Fruit fly (Drosophila melanogaster) whole organism, embryonic: ENCODE data around the gene RpS28b.
A peak's percentile ranks its signal among the peaks of the same experiment; 100 is the strongest.

Experiments
- Blimp-1 ChIP-seq: fragments of 200-800 bp; sonication (Bioruptor generic); optimal IDR thresholded peaks from 3 replicates; lab custom pipeline; 2018; ENCODE audit warnings: missing biosample characterization, missing genetic modification characterization, mild to moderate bottlenecking, moderate library complexity, missing genetic modification reagents
- CG10147 ChIP-seq: fragments of 200-800 bp; sonication (Bioruptor generic); optimal IDR thresholded peaks from 2 replicates; lab custom pipeline; 2019; ENCODE audit warnings: missing biosample characterization, mild to moderate bottlenecking, missing genetic modification characterization, moderate library complexity
- CG12236 ChIP-seq: fragments of 200-800 bp; sonication (Bioruptor generic); optimal IDR thresholded peaks from 2 replicates; lab custom pipeline; 2016; ENCODE audit warnings: missing biosample characterization, missing genetic modification characterization
- CG12299 ChIP-seq: fragments of 200-800 bp; sonication (Bioruptor generic); optimal IDR thresholded peaks from 2 replicates; lab custom pipeline; 2018; ENCODE audit warnings: missing biosample characterization, mild to moderate bottlenecking, missing genetic modification characterization
- CG13424 ChIP-seq: fragments of 200-800 bp; sonication (Bioruptor generic); optimal IDR thresholded peaks from 2 replicates; lab custom pipeline; 2019; ENCODE audit warnings: missing biosample characterization, mild to moderate bottlenecking, missing genetic modification characterization, moderate library complexity
- CG14014 ChIP-seq: fragments of 200-800 bp; sonication (Bioruptor generic); IDR thresholded peaks from 2 replicates; pipeline ENCODE4 v1.3.6; 2022; ENCODE audit warnings: missing biosample characterization, missing genetic modification characterization
- CG15073 ChIP-seq: fragments of 200-800 bp; sonication (Bioruptor generic); optimal IDR thresholded peaks from 2 replicates; lab custom pipeline; 2016; ENCODE audit warnings: missing biosample characterization, missing genetic modification characterization
- CG15696 ChIP-seq: fragments of 200-800 bp; sonication (Bioruptor generic); optimal IDR thresholded peaks from 2 replicates; lab custom pipeline; 2019; ENCODE audit warnings: missing biosample characterization, mild to moderate bottlenecking, missing genetic modification characterization, moderate library complexity
- CG17359 ChIP-seq: fragments of 200-800 bp; sonication (Bioruptor generic); optimal IDR thresholded peaks from 3 replicates; lab custom pipeline; 2018; ENCODE audit warnings: missing biosample characterization, mild to moderate bottlenecking, missing genetic modification characterization, moderate library complexity
- CG18619 ChIP-seq: fragments of 200-800 bp; sonication (Bioruptor generic); optimal IDR thresholded peaks from 3 replicates; lab custom pipeline; 2017; ENCODE audit warnings: missing biosample characterization, mild to moderate bottlenecking, missing genetic modification characterization
- CG34224 ChIP-seq: fragments of 200-800 bp; sonication (Bioruptor generic); IDR thresholded peaks from 3 replicates; pipeline ENCODE4 v1.3.6; 2022; ENCODE audit warnings: missing biosample characterization, missing genetic modification characterization; ENCODE audit not compliant: partially characterized antibody
- CG3726 ChIP-seq: fragments of 200-800 bp; sonication (Bioruptor generic); IDR thresholded peaks from 3 replicates; pipeline ENCODE4, ENCODE4 v1.3.6; 2022; ENCODE audit warnings: missing biosample characterization, missing genetic modification characterization
- CG3847 ChIP-seq: fragments of 200-800 bp; sonication (Bioruptor generic); IDR thresholded peaks from 2 replicates; pipeline ENCODE4 v1.3.6; 2022; ENCODE audit warnings: missing biosample characterization, missing genetic modification characterization
- CG4424 ChIP-seq: fragments of 200-800 bp; sonication (Bioruptor generic); optimal IDR thresholded peaks from 3 replicates; lab custom pipeline; 2016; ENCODE audit warnings: missing biosample characterization, missing genetic modification characterization
- CG5180 ChIP-seq: fragments of 200-800 bp; sonication (Bioruptor generic); optimal IDR thresholded peaks from 3 replicates; lab custom pipeline; 2017; ENCODE audit warnings: missing biosample characterization, missing genetic modification characterization, mild to moderate bottlenecking, moderate library complexity, missing genetic modification reagents
- CG6813 ChIP-seq: fragments of 200-800 bp; sonication (Bioruptor generic); optimal IDR thresholded peaks from 2 replicates; lab custom pipeline; 2017; ENCODE audit warnings: missing biosample characterization, missing genetic modification characterization, mild to moderate bottlenecking, moderate library complexity, missing genetic modification reagents
- CG7271 ChIP-seq: fragments of 200-800 bp; sonication (Bioruptor generic); optimal IDR thresholded peaks from 2 replicates; lab custom pipeline; 2018; ENCODE audit warnings: missing biosample characterization, mild to moderate bottlenecking, missing genetic modification characterization, moderate library complexity
- CG7556 ChIP-seq: fragments of 200-800 bp; sonication (Bioruptor generic); optimal IDR thresholded peaks from 2 replicates; lab custom pipeline; 2017; ENCODE audit warnings: missing biosample characterization, mild to moderate bottlenecking, missing genetic modification characterization
- CG7839 ChIP-seq: fragments of 200-800 bp; sonication (Bioruptor generic); optimal IDR thresholded peaks from 3 replicates; lab custom pipeline; 2018; ENCODE audit warnings: missing biosample characterization, mild to moderate bottlenecking, missing genetic modification characterization, moderate library complexity
- CTCF ChIP-seq: fragments of 200-800 bp; sonication (Bioruptor generic); optimal IDR thresholded peaks from 2 replicates; lab custom pipeline; 2017; ENCODE audit warnings: missing biosample characterization, mild to moderate bottlenecking, missing genetic modification characterization, moderate library complexity
- Dip3 ChIP-seq: fragments of 200-800 bp; sonication (Bioruptor generic); optimal IDR thresholded peaks from 3 replicates; lab custom pipeline; 2016; ENCODE audit warnings: missing biosample characterization, missing genetic modification characterization
- Dp ChIP-seq: fragments of 200-800 bp; sonication (Bioruptor generic); optimal IDR thresholded peaks from 2 replicates; lab custom pipeline; 2018; ENCODE audit warnings: missing biosample characterization, mild to moderate bottlenecking, missing genetic modification characterization, moderate library complexity
- Hr51 ChIP-seq, 2 experiments: fragments of 200-800 bp; sonication (Bioruptor generic); optimal IDR thresholded peaks; 2 replicates in 1 of 2; 3 replicates in 1 of 2; lab custom pipeline; 2016 to 2018; ENCODE audit warnings: missing biosample characterization in 2 of 2, missing genetic modification characterization in 2 of 2, mild to moderate bottlenecking in 1 of 2, moderate library complexity in 1 of 2
- Hsf ChIP-seq: fragments of 200-800 bp; sonication (Bioruptor generic); optimal IDR thresholded peaks from 3 replicates; lab custom pipeline; 2016; ENCODE audit warnings: missing biosample characterization, missing genetic modification characterization
- Meics ChIP-seq: fragments of 200-800 bp; sonication (Bioruptor generic); optimal IDR thresholded peaks from 2 replicates; lab custom pipeline; 2017; ENCODE audit warnings: missing biosample characterization, mild to moderate bottlenecking, missing genetic modification characterization
- Myb ChIP-seq: fragments of 200-800 bp; sonication (Bioruptor generic); optimal IDR thresholded peaks from 2 replicates; lab custom pipeline; 2016; ENCODE audit warnings: missing biosample characterization, missing genetic modification characterization
- Nf-YA ChIP-seq: fragments of 200-800 bp; sonication (Bioruptor generic); IDR thresholded peaks from 2 replicates; pipeline ENCODE4 v1.3.6; 2022; ENCODE audit warnings: missing biosample characterization, missing genetic modification characterization
- Sin3A ChIP-seq: fragments of >200 bp; optimal IDR thresholded peaks from 2 replicates; lab custom pipeline; 2018
- TFAM ChIP-seq: fragments of 200-800 bp; sonication (Bioruptor generic); optimal IDR thresholded peaks from 2 replicates; lab custom pipeline; 2017; ENCODE audit warnings: missing biosample characterization, missing genetic modification characterization, inconsistent platforms
- Usf ChIP-seq: fragments of 200-800 bp; sonication (Bioruptor generic); optimal IDR thresholded peaks from 2 replicates; lab custom pipeline; 2017; ENCODE audit warnings: missing genotype, missing biosample characterization, missing genetic modification characterization
- ac ChIP-seq: fragments of 200-800 bp; sonication (Bioruptor generic); optimal IDR thresholded peaks from 3 replicates; lab custom pipeline; 2017; ENCODE audit warnings: missing biosample characterization, mild to moderate bottlenecking, missing genetic modification characterization
- aop ChIP-seq: fragments of 200-800 bp; sonication (Bioruptor generic); IDR thresholded peaks from 2 replicates; pipeline ENCODE4 v1.3.6; 2022; ENCODE audit warnings: missing biosample characterization, missing genetic modification characterization
- corto ChIP-seq: fragments of 200-800 bp; sonication (Bioruptor generic); optimal IDR thresholded peaks from 2 replicates; lab custom pipeline; 2016; ENCODE audit warnings: missing biosample characterization, mild to moderate bottlenecking, missing genetic modification characterization, moderate library complexity
- dmrt99B ChIP-seq: fragments of 200-800 bp; sonication (Bioruptor generic); optimal IDR thresholded peaks from 2 replicates; lab custom pipeline; 2018; ENCODE audit warnings: missing biosample characterization, mild to moderate bottlenecking, missing genetic modification characterization, moderate library complexity
- emc ChIP-seq: fragments of 200-800 bp; sonication (Bioruptor generic); optimal IDR thresholded peaks from 2 replicates; lab custom pipeline; 2016; ENCODE audit warnings: missing biosample characterization, missing genetic modification characterization
- fd64A ChIP-seq: fragments of 200-800 bp; sonication (Bioruptor generic); optimal IDR thresholded peaks from 3 replicates; lab custom pipeline; 2018; ENCODE audit warnings: missing biosample characterization, mild to moderate bottlenecking, missing genetic modification characterization
- fru ChIP-seq: fragments of >200 bp; optimal IDR thresholded peaks from 2 replicates; lab custom pipeline; 2017
- gfzf ChIP-seq: fragments of 200-800 bp; sonication (Bioruptor generic); optimal IDR thresholded peaks from 2 replicates; lab custom pipeline; 2016; ENCODE audit warnings: missing biosample characterization, mild to moderate bottlenecking, missing genetic modification characterization, moderate library complexity
- grn ChIP-seq: fragments of 200-800 bp; sonication (Bioruptor generic); optimal IDR thresholded peaks from 3 replicates; lab custom pipeline; 2017; ENCODE audit warnings: missing biosample characterization, missing genetic modification characterization
- ind ChIP-seq: fragments of 200-800 bp; sonication (Bioruptor generic); optimal IDR thresholded peaks from 3 replicates; lab custom pipeline; 2016; ENCODE audit warnings: missing biosample characterization, missing genetic modification characterization
- kay ChIP-seq: fragments of 200-800 bp; sonication (Bioruptor generic); optimal IDR thresholded peaks from 2 replicates; lab custom pipeline; 2016; ENCODE audit warnings: missing biosample characterization, missing genetic modification characterization
- ken ChIP-seq: fragments of 200-800 bp; sonication (Bioruptor generic); IDR thresholded peaks from 3 replicates; pipeline ENCODE4 v1.3.6; 2022; ENCODE audit warnings: missing biosample characterization, missing genetic modification characterization
- kni ChIP-seq: fragments of 200-800 bp; sonication (Bioruptor generic); optimal IDR thresholded peaks from 3 replicates; lab custom pipeline; 2017; ENCODE audit warnings: mild to moderate bottlenecking, missing biosample characterization, missing genetic modification reagents, missing genetic modification characterization
- nerfin-1 ChIP-seq: fragments of 200-800 bp; sonication (Bioruptor generic); optimal IDR thresholded peaks from 3 replicates; lab custom pipeline; 2019; ENCODE audit warnings: missing biosample characterization, mild to moderate bottlenecking, missing genetic modification characterization, moderate library complexity
- nmo ChIP-seq: fragments of 200-800 bp; sonication (Bioruptor generic); optimal IDR thresholded peaks from 2 replicates; lab custom pipeline; 2018; ENCODE audit warnings: missing biosample characterization, mild to moderate bottlenecking, missing genetic modification characterization, moderate library complexity
- phol ChIP-seq: fragments of 200-800 bp; sonication (Bioruptor generic); optimal IDR thresholded peaks from 3 replicates; lab custom pipeline; 2018; ENCODE audit warnings: missing biosample characterization, mild to moderate bottlenecking, missing genetic modification characterization, moderate library complexity
- prd ChIP-seq, 3 experiments: fragments of >200 bp in 2 of 3; fragments of 200-800 bp in 1 of 3; sonication (Bioruptor generic) in 1 of 3; optimal IDR thresholded peaks in 2 of 3; IDR thresholded peaks in 1 of 3; 2 replicates in 2 of 3; 3 replicates in 1 of 3; pipeline versions ENCODE4 v1.3.6 to Lab custom; 2017 to 2022; ENCODE audit warnings: missing biosample characterization in 1 of 3, missing genetic modification characterization in 1 of 3
- salm ChIP-seq: fragments of 200-800 bp; sonication (Bioruptor generic); optimal IDR thresholded peaks from 2 replicates; lab custom pipeline; 2018; ENCODE audit warnings: missing biosample characterization, mild to moderate bottlenecking, missing genetic modification characterization
- tna ChIP-seq: fragments of 200-800 bp; sonication (Bioruptor generic); IDR thresholded peaks from 2 replicates; pipeline ENCODE4 v1.3.6; 2022; ENCODE audit warnings: missing biosample characterization, missing genetic modification characterization; ENCODE audit not compliant: partially characterized antibody
- wdn ChIP-seq: fragments of 200-800 bp; sonication (Bioruptor generic); IDR thresholded peaks from 2 replicates; pipeline ENCODE4 v1.3.6; 2022; ENCODE audit warnings: missing biosample characterization, missing genetic modification characterization

The RpS28b gene

dm6 chrX:9531869-9532268, 22.6 kb upstream of the RpS28b start (continued):
- TF ChIP-seq Myb (GFP tag; lab: Kevin White, UChicago) = no peak
- 0 out of 2 replicates have a peak, but pooled peaks have one; percentile 25 for TF ChIP-seq CG14014 (GFP tag; lab: Robert Waterston, UW)
- TF ChIP-seq aop (GFP tag; lab: Robert Waterston, UW) = no peak
- no peak for TF ChIP-seq Blimp-1 (GFP tag; lab: Kevin White, UChicago)
- no peak for TF ChIP-seq ac
- TF ChIP-seq CG7839 = peak; percentile 19
- TF ChIP-seq CG3726 (GFP tag; lab: Robert Waterston, UW) = no peak
- no peak for TF ChIP-seq CG3847 (GFP tag; lab: Robert Waterston, UW)
- peak; percentile 12 for TF ChIP-seq ind (GFP tag; lab: Kevin White, UChicago)
- TF ChIP-seq CG18619 (GFP tag; lab: Kevin White, UChicago) = no peak
- TF ChIP-seq Hr51 (GFP tag; optimal IDR thresholded peaks at IDR 0.05; lab: Kevin White, UChicago) = peak in 1 of 2 experiments; percentile 30
- no peak for TF ChIP-seq CG5180 (GFP tag; lab: Kevin White, UChicago)
- no peak for TF ChIP-seq Sin3A
- no peak for TF ChIP-seq tna (GFP tag; lab: Robert Waterston, UW)
- no peak for TF ChIP-seq ken (GFP tag; lab: Robert Waterston, UW)
- no peak for TF ChIP-seq CG7271 (tag; lab: Kevin White, UChicago)
- TF ChIP-seq prd (optimal IDR thresholded peaks at IDR 0.05; lab: Kevin White, UChicago) = no peak
- no peak for TF ChIP-seq prd (GFP tag; IDR thresholded peaks at IDR 0.05; lab: Robert Waterston, UW)
- no peak for TF ChIP-seq TFAM

DNA sequence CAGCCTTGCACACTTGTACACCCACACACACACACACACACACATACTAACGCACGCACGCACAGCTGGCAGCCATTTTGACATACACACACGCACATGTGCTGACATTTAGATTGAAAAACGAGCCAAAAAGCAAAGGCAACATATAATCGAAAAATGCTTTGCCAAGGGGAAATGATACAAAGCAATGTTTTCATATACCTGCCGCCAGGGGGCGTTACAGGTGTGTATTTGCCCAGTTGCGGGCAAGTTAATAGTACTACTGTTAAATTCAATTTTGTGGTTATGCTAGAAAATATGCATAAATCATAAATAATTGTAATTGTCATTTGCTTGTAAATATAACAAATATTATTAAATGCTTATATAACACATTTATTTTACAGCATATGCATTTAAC, 22.0 kb upstream of the RpS28b start:
- TF ChIP-seq Nf-YA (GFP tag; lab: Robert Waterston, UW) (no peak), fru (lab: Kevin White, UChicago) (no peak), Dp (GFP tag; lab: Kevin White, UChicago) (no peak), CG34224 (no peak), CG12299 (tag; lab: Kevin White, UChicago) (no peak), kay (GFP tag; lab: Kevin White, UChicago) (no peak), Dip3 (GFP tag; lab: Kevin White, UChicago) (no peak), dmrt99B (tag; lab: Kevin White, UChicago) (peak; percentile 32), aop (GFP tag; lab: Robert Waterston, UW) (no peak), corto (GFP tag; lab: Kevin White, UChicago) (no peak), Meics (GFP tag; lab: Kevin White, UChicago) (peak; percentile 29), CG17359 (tag; lab: Kevin White, UChicago) (no peak), nmo (peak; percentile 11), CG6813 (no peak), CG12236 (GFP tag; lab: Kevin White, UChicago) (no peak), CG4424 (GFP tag; lab: Kevin White, UChicago) (no peak), gfzf (no peak), grn (GFP tag; lab: Kevin White, UChicago) (no peak), phol (tag; lab: Kevin White, UChicago) (no peak), nerfin-1 (tag; lab: Kevin White, UChicago) (no peak), salm (tag; lab: Kevin White, UChicago) (no peak), CG10147 (peak; percentile 5), CTCF (GFP tag; lab: Kevin White, UChicago) (peak; percentile 74), CG15073 (GFP tag; lab: Kevin White, UChicago) (no peak), Hr51 (GFP tag; optimal IDR thresholded peaks at IDR 0.05; lab: Kevin White, UChicago) (peak in 1 of 2 experiments; percentile 30), emc (no peak), CG13424 (tag; lab: Kevin White, UChicago) (no peak), wdn (GFP tag; lab: Robert Waterston, UW) (no peak), kni (GFP tag; lab: Kevin White, UChicago) (no peak), CG15696 (tag; lab: Kevin White, UChicago) (no peak), Hsf (GFP tag; lab: Kevin White, UChicago) (no peak), CG3726 (GFP tag; lab: Robert Waterston, UW) (no peak), fd64A (GFP tag; lab: Kevin White, UChicago) (no peak), Usf (GFP tag; lab: Kevin White, UChicago) (no peak), CG7556 (peak; percentile 38)
